Fruit fly (Drosophila melanogaster): Measurements from ENCODE around the gene CG15239.

DNA sequence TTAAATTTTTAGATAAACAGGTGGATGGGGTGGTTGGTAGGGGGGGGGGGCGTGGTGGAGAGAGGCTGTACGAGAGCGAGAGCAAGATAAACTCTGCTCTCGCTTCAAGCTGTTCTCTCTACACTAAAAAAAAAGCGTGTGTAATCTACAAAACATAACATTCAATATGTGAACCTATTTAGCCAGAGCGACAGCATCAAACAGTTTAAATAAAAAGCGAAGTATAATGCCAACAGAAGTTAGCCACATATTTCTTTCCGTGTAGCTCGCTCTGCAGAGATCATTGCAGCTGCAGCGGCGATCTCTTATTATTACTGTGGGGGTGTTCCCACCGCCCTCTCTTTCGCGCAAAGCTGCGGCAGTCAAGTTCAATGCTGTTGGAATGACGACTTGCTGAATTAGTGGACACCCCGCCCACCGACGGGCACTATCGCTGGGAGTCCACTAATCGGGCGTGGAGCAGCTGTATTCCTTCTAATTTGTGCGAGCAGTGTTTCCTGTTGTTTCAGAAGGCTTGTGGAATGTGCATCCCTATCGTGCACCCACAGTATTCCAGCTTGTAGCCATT lies 15.4 kb upstream of the CG15239 start, which contains the start of gene CG2930:
- no peak for TF ChIP-seq CTCF (optimal IDR thresholded peaks at IDR 0.05)
- no peak for TF ChIP-seq CG8478 (optimal IDR thresholded peaks at IDR 0.05)
